Worm (Caenorhabditis elegans): Measurements from ENCODE around the gene K04C2.2.
A peak's percentile ranks its signal among the peaks of the same experiment; 100 is the strongest.

Gene K04C2.2

ce11 chrIII:6873724-6874123, 15.8 kb upstream of the K04C2.2 start:
- TF ChIP-seq lsy-2 (tag; optimal IDR thresholded peaks at IDR 0.05) = peak in 1 of 2 experiments; percentile 59
- TF ChIP-seq sma-9 (GFP tag; optimal IDR thresholded peaks at IDR 0.05) = peak; percentile 47
- TF ChIP-seq sma-9 (tag; optimal IDR thresholded peaks at IDR 0.05) = no peak
- TF ChIP-seq nhr-6 (tag; optimal IDR thresholded peaks at IDR 0.05) = peak; percentile 2
- peak; percentile 23 for TF ChIP-seq ama-1 (optimal IDR thresholded peaks at IDR 0.05)
- peak; percentile 38 for TF ChIP-seq F13H6.1 (tag; optimal IDR thresholded peaks at IDR 0.05)
- TF ChIP-seq lin-13 (GFP tag; optimal IDR thresholded peaks at IDR 0.05) = peak; percentile 68
- TF ChIP-seq alr-1 (tag; optimal IDR thresholded peaks at IDR 0.05) = no peak
- no peak for TF ChIP-seq nhr-237 (tag; optimal IDR thresholded peaks at IDR 0.05)
- TF ChIP-seq ztf-4 (tag; optimal IDR thresholded peaks at IDR 0.05) = peak; percentile 24
- peak; percentile 36 for TF ChIP-seq nhr-129 (tag; optimal IDR thresholded peaks at IDR 0.05)

- TF ChIP-seq nhr-21 (tag; optimal IDR thresholded peaks at IDR 0.05) (peak; percentile 5), lsy-2 (tag; optimal IDR thresholded peaks at IDR 0.05) (peak in 1 of 2 experiments; percentile 4), blmp-1 (tag; optimal IDR thresholded peaks at IDR 0.05; ENCODE audit: insufficient read depth) (no peak)
Observed at ce11 chrIII:6880797-6881196, 8.8 kb upstream of the K04C2.2 start, which contains the start of gene K04C2.7. Gene K04C2.7, plus strand, starts transcription at chrIII:6881097.

- TF ChIP-seq sma-3 (GFP tag; optimal IDR thresholded peaks at IDR 0.05) (no peak), nhr-129 (tag; optimal IDR thresholded peaks at IDR 0.05) (no peak), ama-1 (optimal IDR thresholded peaks at IDR 0.05) (no peak), ceh-82 (tag; optimal IDR thresholded peaks at IDR 0.05) (no peak), unc-55 (GFP tag; optimal IDR thresholded peaks at IDR 0.05) (no peak), ZK546.5 (tag; optimal IDR thresholded peaks at IDR 0.05) (no peak), nhr-11 (tag; optimal IDR thresholded peaks at IDR 0.05) (no peak), alr-1 (tag; optimal IDR thresholded peaks at IDR 0.05) (no peak), zag-1 (tag; optimal IDR thresholded peaks at IDR 0.05) (no peak), unc-62 (GFP tag; optimal IDR thresholded peaks at IDR 0.05) (no peak), sem-4 (tag; optimal IDR thresholded peaks at IDR 0.05) (no peak), C34F6.9 (tag; optimal IDR thresholded peaks at IDR 0.05) (no peak), ztf-4 (tag; optimal IDR thresholded peaks at IDR 0.05) (no peak), dmd-4 (tag; optimal IDR thresholded peaks at IDR 0.05) (no peak), lin-39 (tag; optimal IDR thresholded peaks at IDR 0.05) (no peak)
Observed at ce11 chrIII:6881745-6882144, 7.8 kb upstream of the K04C2.2 start.

- TF ChIP-seq lin-13 (GFP tag; optimal IDR thresholded peaks at IDR 0.05) = no peak
- TF ChIP-seq nhr-12 (tag; optimal IDR thresholded peaks at IDR 0.05) = no peak
- TF ChIP-seq fos-1 (tag; optimal IDR thresholded peaks at IDR 0.05) = no peak
Observed at ce11 chrIII:6884203-6884602, 5.4 kb upstream of the K04C2.2 start, which contains the start of gene med-2. Gene med-2, plus strand, starts transcription at chrIII:6884503.

ce11 chrIII:6885889-6886288, 3.7 kb upstream of the K04C2.2 start:
- TF ChIP-seq nhr-237 (tag; optimal IDR thresholded peaks at IDR 0.05) (no peak), ceh-82 (tag; optimal IDR thresholded peaks at IDR 0.05) (no peak), R02D3.7 (tag; optimal IDR thresholded peaks at IDR 0.05) (no peak), mab-5 (tag; optimal IDR thresholded peaks at IDR 0.05) (no peak), nhr-77 (tag; optimal IDR thresholded peaks at IDR 0.05) (no peak), unc-39 (tag; optimal IDR thresholded peaks at IDR 0.05) (no peak)

- TF ChIP-seq ama-1 (optimal IDR thresholded peaks at IDR 0.05) (no peak), nhr-11 (tag; optimal IDR thresholded peaks at IDR 0.05) (peak; percentile 19), nhr-10 (tag; optimal IDR thresholded peaks at IDR 0.05) (no peak), lin-39 (tag; optimal IDR thresholded peaks at IDR 0.05) (no peak), fos-1 (tag; optimal IDR thresholded peaks at IDR 0.05) (peak; percentile 38), nhr-23 (tag; optimal IDR thresholded peaks at IDR 0.05) (no peak), alr-1 (tag; optimal IDR thresholded peaks at IDR 0.05) (no peak), mab-5 (tag; optimal IDR thresholded peaks at IDR 0.05) (no peak), R02D3.7 (tag; optimal IDR thresholded peaks at IDR 0.05) (no peak), Y55F3AM.14 (GFP tag; optimal IDR thresholded peaks at IDR 0.05) (no peak), unc-55 (GFP tag; optimal IDR thresholded peaks at IDR 0.05) (peak; percentile 73), mdl-1 (tag; optimal IDR thresholded peaks at IDR 0.05) (peak in 1 of 2 experiments; percentile 48), peb-1 (tag; optimal IDR thresholded peaks at IDR 0.05) (no peak), sma-3 (GFP tag; optimal IDR thresholded peaks at IDR 0.05) (no peak), ceh-82 (tag; optimal IDR thresholded peaks at IDR 0.05) (no peak), ztf-11 (tag; optimal IDR thresholded peaks at IDR 0.05) (no peak), sem-4 (tag; optimal IDR thresholded peaks at IDR 0.05) (no peak), ztf-1 (GFP tag; conservative IDR thresholded peaks at IDR 0.05) (no peak), nhr-237 (tag; optimal IDR thresholded peaks at IDR 0.05) (no peak), egl-27 (tag; optimal IDR thresholded peaks at IDR 0.05) (peak; percentile 37), lin-13 (GFP tag; optimal IDR thresholded peaks at IDR 0.05) (peak; percentile 52), crh-2 (tag; optimal IDR thresholded peaks at IDR 0.05) (peak; percentile 68), lsy-2 (tag; optimal IDR thresholded peaks at IDR 0.05) (peak; percentile 56 to 74), C34F6.9 (tag; optimal IDR thresholded peaks at IDR 0.05) (peak; percentile 65), ztf-4 (tag; optimal IDR thresholded peaks at IDR 0.05) (peak; percentile 40), snpc-4 (tag; optimal IDR thresholded peaks at IDR 0.05) (no peak), mbf-1 (tag; optimal IDR thresholded peaks at IDR 0.05) (no peak), unc-62 (GFP tag; optimal IDR thresholded peaks at IDR 0.05) (no peak), F13H6.1 (tag; optimal IDR thresholded peaks at IDR 0.05) (peak; percentile 42), ceh-16 (tag; optimal IDR thresholded peaks at IDR 0.05) (no peak)
Observed at ce11 chrIII:6887574-6887973, 2.0 kb upstream of the K04C2.2 start.

Data from whole organism, L2 larva.